Fruit fly (Drosophila melanogaster) whole organism: ENCODE results near the gene Acp65Aa.

Source experiments
- Dll ChIP-seq: fragments of >200 bp; optimal IDR thresholded peaks from 2 replicates; lab custom pipeline; 2017
- EcR ChIP-seq, 2 experiments: fragments of >200 bp; optimal IDR thresholded peaks; 2 replicates each; lab custom pipeline; 2017; ENCODE audit warnings: missing biosample characterization in 2 of 2, missing genetic modification characterization in 2 of 2, missing genetic modification reagents in 2 of 2
- usp ChIP-seq: fragments of >200 bp; optimal IDR thresholded peaks from 2 replicates; lab custom pipeline; 2017; ENCODE audit warnings: missing biosample characterization, missing genetic modification characterization, mixed read lengths

dm6 chr3L:6111458-6111857 is 41.1 kb downstream of the Acp65Aa start:
- no peak for TF ChIP-seq EcR (GFP tag; optimal IDR thresholded peaks at IDR 0.05; lab: Kevin White, UChicago)
- no peak for TF ChIP-seq Dll (lab: Kevin White, UChicago)
- no peak for TF ChIP-seq usp (GFP tag; lab: Kevin White, UChicago)
